Fruit fly (Drosophila melanogaster) whole organism, adult: ENCODE data around the gene CG14435.
A peak's percentile ranks its signal among the peaks of the same experiment; 100 is the strongest.

ENCODE experiments used
- CG12768 ChIP-seq: fragments of 200-800 bp; sonication (Bioruptor generic); optimal IDR thresholded peaks from 2 replicates; lab custom pipeline; 2017; ENCODE audit warnings: missing biosample characterization, missing genetic modification characterization, mild to moderate bottlenecking, moderate library complexity, missing genetic modification reagents
- bab1 ChIP-seq: fragments of 200-800 bp; sonication (Bioruptor generic); optimal IDR thresholded peaks from 3 replicates; lab custom pipeline; 2019; ENCODE audit warnings: missing biosample characterization, mild to moderate bottlenecking, missing genetic modification characterization, moderate library complexity
- cnc ChIP-seq, 2 experiments: fragments of >200 bp; optimal IDR thresholded peaks; 2 replicates each; lab custom pipeline; 2017
- kay ChIP-seq: fragments of 200-800 bp; sonication (Bioruptor generic); peaks from one replicate; lab custom pipeline; 2016; ENCODE audit warnings: missing biosample characterization, missing genetic modification characterization, borderline replicate concordance
- ovo ChIP-seq: fragments of 200-800 bp; sonication (Bioruptor generic); optimal IDR thresholded peaks from 2 replicates; lab custom pipeline; 2016; ENCODE audit warnings: missing biosample characterization, missing genetic modification characterization
- tj ChIP-seq: fragments of 200-800 bp; sonication (Bioruptor generic); optimal IDR thresholded peaks from 3 replicates; lab custom pipeline; 2017; ENCODE audit warnings: missing biosample characterization, mild to moderate bottlenecking, missing genetic modification characterization, moderate library complexity

dm6 chrX:6863289-6863938 lies 19.7 kb upstream of the CG14435 start, which contains the start of gene CG43736:
- TF ChIP-seq bab1, result peak; percentile 97
- TF ChIP-seq kay (GFP tag; lab: Kevin White, UChicago), result no peak
- TF ChIP-seq ovo (GFP tag; lab: Kevin White, UChicago), result peak; percentile 74
- TF ChIP-seq cnc (optimal IDR thresholded peaks at IDR 0.05; lab: Kevin White, UChicago), result no peak
- peak; percentile 97 for TF ChIP-seq CG12768 (GFP tag; lab: Kevin White, UChicago)
- peak; percentile 60 for TF ChIP-seq tj (GFP tag; lab: Kevin White, UChicago)
